Fruit fly (Drosophila melanogaster): Measurements from ENCODE around the gene CG5623.

dm6 chr3R:15802006-15802405 is 34.8 kb upstream of the CG5623 start, which contains the start of gene CG9593:
- TF ChIP-seq usp (GFP tag; optimal IDR thresholded peaks at IDR 0.05) = no peak
- no peak for TF ChIP-seq psq (optimal IDR thresholded peaks at IDR 0.05)
- no peak for TF ChIP-seq pan (optimal IDR thresholded peaks at IDR 0.05)
- TF ChIP-seq Dll (optimal IDR thresholded peaks at IDR 0.05) = no peak
- TF ChIP-seq CG8478 (optimal IDR thresholded peaks at IDR 0.05) = no peak
- TF ChIP-seq EcR (GFP tag; optimal IDR thresholded peaks at IDR 0.05) = no peak

Measured in whole organism.